Worm (Caenorhabditis elegans) whole organism, L2 larva: ENCODE measurements around the gene F53A9.1.
A peak's percentile ranks its signal among the peaks of the same experiment; 100 is the strongest.

Source experiments
- C34F6.9 ChIP-seq: fragments of 150-350 bp; optimal IDR thresholded peaks from 2 replicates; lab custom pipeline; 2014; ENCODE audit warnings: missing biosample characterization, missing genetic modification characterization
- F13H6.1 ChIP-seq: sonication (generic microtip); optimal IDR thresholded peaks from 2 replicates; lab custom pipeline; 2016; ENCODE audit warnings: missing genetic modification characterization, missing compliant biosample characterization
- R02D3.7 ChIP-seq: fragments of 150-350 bp; optimal IDR thresholded peaks from 2 replicates; lab custom pipeline; 2014; ENCODE audit warnings: missing biosample characterization, missing genetic modification characterization
- ZK546.5 ChIP-seq: sonication (generic microtip); optimal IDR thresholded peaks from 2 replicates; lab custom pipeline; 2017; ENCODE audit warnings: missing biosample characterization, missing genetic modification characterization
- alr-1 ChIP-seq: fragments of 150-350 bp; optimal IDR thresholded peaks from 2 replicates; lab custom pipeline; 2014; ENCODE audit warnings: missing biosample characterization, missing genetic modification characterization
- ama-1 ChIP-seq: fragments of 150-350 bp; optimal IDR thresholded peaks from 2 replicates; lab custom pipeline; 2018; ENCODE audit warnings: inconsistent platforms
- blmp-1 ChIP-seq: sonication (generic microtip); optimal IDR thresholded peaks from 2 replicates; lab custom pipeline; 2017; ENCODE audit warnings: missing genetic modification characterization, mild to moderate bottlenecking, missing compliant biosample characterization, antibody characterized with exemption, moderate library complexity; ENCODE audit not compliant: insufficient read depth
- ceh-16 ChIP-seq: fragments of 150-350 bp; optimal IDR thresholded peaks from 2 replicates; lab custom pipeline; 2014; ENCODE audit warnings: missing biosample characterization, missing genetic modification characterization
- ceh-82 ChIP-seq: fragments of 150-350 bp; optimal IDR thresholded peaks from 2 replicates; lab custom pipeline; 2014; ENCODE audit warnings: missing biosample characterization, missing genetic modification characterization
- crh-2 ChIP-seq: sonication (generic microtip); optimal IDR thresholded peaks from 2 replicates; lab custom pipeline; 2017; ENCODE audit warnings: missing biosample characterization, missing genetic modification characterization
- egl-27 ChIP-seq: sonication (generic microtip); optimal IDR thresholded peaks from 3 replicates; lab custom pipeline; 2017; ENCODE audit warnings: missing biosample characterization, missing genetic modification reagents, missing genetic modification characterization
- elt-1 ChIP-seq: fragments of 150-350 bp; optimal IDR thresholded peaks from 2 replicates; lab custom pipeline; 2014; ENCODE audit warnings: missing biosample characterization, missing genetic modification characterization
- elt-3 ChIP-seq: sonication (generic microtip); optimal IDR thresholded peaks from 2 replicates; lab custom pipeline; 2017; ENCODE audit warnings: missing biosample characterization, missing genetic modification characterization
- fos-1 ChIP-seq: fragments of 150-350 bp; optimal IDR thresholded peaks from 2 replicates; lab custom pipeline; 2014; ENCODE audit warnings: missing biosample characterization, missing genetic modification characterization
- gmeb-1 ChIP-seq: fragments of 150-350 bp; optimal IDR thresholded peaks from 2 replicates; lab custom pipeline; 2014; ENCODE audit warnings: missing biosample characterization, missing genetic modification characterization
- lin-11 ChIP-seq: fragments of 150-350 bp; sonication (generic microtip); optimal IDR thresholded peaks from 2 replicates; lab custom pipeline; 2014; ENCODE audit warnings: missing biosample characterization, missing genetic modification characterization, inconsistent platforms, mixed read lengths
- mab-5 ChIP-seq: fragments of 150-350 bp; optimal IDR thresholded peaks from 2 replicates; lab custom pipeline; 2014; ENCODE audit warnings: missing biosample characterization, missing genetic modification characterization
- nhr-10 ChIP-seq: sonication (generic microtip); optimal IDR thresholded peaks from 2 replicates; lab custom pipeline; 2017; ENCODE audit warnings: missing biosample characterization, missing genetic modification characterization
- nhr-12 ChIP-seq: fragments of 150-350 bp; optimal IDR thresholded peaks from 2 replicates; lab custom pipeline; 2014; ENCODE audit warnings: missing biosample characterization, missing genetic modification characterization
- nhr-129 ChIP-seq: fragments of 150-350 bp; optimal IDR thresholded peaks from 2 replicates; lab custom pipeline; 2014; ENCODE audit warnings: missing biosample characterization, missing genetic modification characterization
- nhr-21 ChIP-seq: fragments of 150-350 bp; optimal IDR thresholded peaks from 2 replicates; lab custom pipeline; 2014; ENCODE audit warnings: missing biosample characterization, missing genetic modification characterization
- nhr-6 ChIP-seq: fragments of 150-350 bp; optimal IDR thresholded peaks from 2 replicates; lab custom pipeline; 2014; ENCODE audit warnings: missing biosample characterization, missing genetic modification characterization
- nhr-77 ChIP-seq: fragments of 150-350 bp; optimal IDR thresholded peaks from 2 replicates; lab custom pipeline; 2014; ENCODE audit warnings: missing biosample characterization, missing genetic modification characterization
- sem-4 ChIP-seq: fragments of 150-350 bp; optimal IDR thresholded peaks from 2 replicates; lab custom pipeline; 2014; ENCODE audit warnings: missing biosample characterization, missing genetic modification reagents, missing genetic modification characterization
- skn-1 ChIP-seq: sonication (generic microtip); optimal IDR thresholded peaks from 2 replicates; lab custom pipeline; 2017; ENCODE audit warnings: missing biosample characterization, missing genetic modification characterization
- sma-9 ChIP-seq, 2 experiments: fragments of 150-350 bp in 1 of 2; sonication (generic microtip) in 1 of 2; optimal IDR thresholded peaks; 2 replicates each; lab custom pipeline; 2014 to 2016; ENCODE audit warnings: missing genetic modification characterization in 2 of 2, mild to moderate bottlenecking in 1 of 2, missing biosample characterization in 1 of 2, missing compliant biosample characterization in 1 of 2, missing genetic modification reagents in 1 of 2, moderate library complexity in 1 of 2
- snpc-4 ChIP-seq: fragments of 150-350 bp; optimal IDR thresholded peaks from 2 replicates; lab custom pipeline; 2014; ENCODE audit warnings: missing biosample characterization, missing genetic modification characterization
- unc-39 ChIP-seq: fragments of 150-350 bp; optimal IDR thresholded peaks from 2 replicates; lab custom pipeline; 2014; ENCODE audit warnings: missing biosample characterization, missing genetic modification characterization
- unc-55 ChIP-seq: fragments of 150-350 bp; sonication (generic microtip); optimal IDR thresholded peaks from 3 replicates; lab custom pipeline; 2014; ENCODE audit warnings: missing biosample characterization, missing genetic modification reagents, missing genetic modification characterization
- ztf-1 ChIP-seq: fragments of 200-800 bp; sonication (Bioruptor generic); conservative IDR thresholded peaks from 2 replicates; pipeline ENCODE4 v1.3.6; 2022; ENCODE audit warnings: missing genetic modification characterization, missing compliant biosample characterization
- ztf-11 ChIP-seq: sonication (generic microtip); optimal IDR thresholded peaks from 2 replicates; lab custom pipeline; 2017; ENCODE audit warnings: missing biosample characterization, missing genetic modification characterization
- ztf-4 ChIP-seq: fragments of 150-350 bp; optimal IDR thresholded peaks from 2 replicates; lab custom pipeline; 2014; ENCODE audit warnings: missing biosample characterization, missing genetic modification characterization

The F53A9.1 gene

ce11 chrX:8716822-8717221, 5.4 kb downstream of the F53A9.1 start, which contains the start of gene F53A9.7:
F53A9.7 (minus strand) TSS chrX:8716922.
- TF ChIP-seq ceh-82 (tag; lab: Kevin White, UChicago) = no peak
- no peak for TF ChIP-seq elt-1

ce11 chrX:8718153-8718552, 6.8 kb downstream of the F53A9.1 start:
- TF ChIP-seq fos-1 = no peak
- TF ChIP-seq nhr-77 = no peak
- no peak for TF ChIP-seq elt-1
- no peak for TF ChIP-seq nhr-129 (tag; lab: Kevin White, UChicago)
- TF ChIP-seq elt-3 = no peak
- no peak for TF ChIP-seq C34F6.9 (tag; lab: Kevin White, UChicago)
- no peak for TF ChIP-seq egl-27 (tag; lab: Kevin White, UChicago)
- TF ChIP-seq unc-39 = no peak
- TF ChIP-seq ztf-11 = no peak
- TF ChIP-seq ama-1 (lab: Kevin White, UChicago) = no peak
- TF ChIP-seq skn-1 = no peak
- TF ChIP-seq mab-5 = no peak
- TF ChIP-seq nhr-12 (tag; lab: Kevin White, UChicago) = no peak
- no peak for TF ChIP-seq F13H6.1 (tag; lab: Kevin White, UChicago)
- TF ChIP-seq nhr-21 (tag; lab: Kevin White, UChicago) = no peak
- TF ChIP-seq sem-4 = no peak
- TF ChIP-seq ceh-16 = no peak

ce11 chrX:8718856-8719255, 7.5 kb downstream of the F53A9.1 start, which contains the start of gene F53A9.8:
F53A9.8 (minus strand) TSS chrX:8718904.
- TF ChIP-seq blmp-1 (tag; lab: Kevin White, UChicago) (no peak), fos-1 (peak; percentile 41), crh-2 (tag; lab: Kevin White, UChicago) (peak; percentile 51), ztf-1 (GFP tag; lab: Robert Waterston, UW) (no peak), mab-5 (no peak), sma-9 (GFP tag; optimal IDR thresholded peaks at IDR 0.05; lab: Kevin White, UChicago) (peak; percentile 55), sma-9 (tag; optimal IDR thresholded peaks at IDR 0.05; lab: Kevin White, UChicago) (no peak), skn-1 (no peak)

- no peak for TF ChIP-seq nhr-6
- TF ChIP-seq sma-9 (GFP tag; optimal IDR thresholded peaks at IDR 0.05; lab: Kevin White, UChicago) = peak; percentile 12
- TF ChIP-seq sma-9 (tag; optimal IDR thresholded peaks at IDR 0.05; lab: Kevin White, UChicago) = no peak
- peak; percentile 10 for TF ChIP-seq F13H6.1 (tag; lab: Kevin White, UChicago)
- TF ChIP-seq alr-1 (tag; lab: Kevin White, UChicago) = no peak
Measured at ce11 chrX:8719888-8720287, 8.5 kb downstream of the F53A9.1 start.

- TF ChIP-seq R02D3.7 (tag; lab: Kevin White, UChicago) (no peak), ztf-1 (GFP tag; lab: Robert Waterston, UW) (no peak), ZK546.5 (tag; lab: Kevin White, UChicago) (no peak), nhr-10 (tag; lab: Kevin White, UChicago) (no peak), unc-55 (GFP tag; lab: Kevin White, UChicago) (no peak), snpc-4 (tag; lab: Kevin White, UChicago) (no peak), F13H6.1 (tag; lab: Kevin White, UChicago) (no peak), C34F6.9 (tag; lab: Kevin White, UChicago) (no peak), nhr-21 (tag; lab: Kevin White, UChicago) (no peak), alr-1 (tag; lab: Kevin White, UChicago) (no peak), lin-11 (tag; lab: Kevin White, UChicago) (no peak), unc-39 (no peak), mab-5 (no peak), ztf-4 (no peak), ztf-11 (no peak), crh-2 (tag; lab: Kevin White, UChicago) (no peak), gmeb-1 (no peak), nhr-12 (tag; lab: Kevin White, UChicago) (no peak)
Measured at ce11 chrX:8720658-8721057, 9.3 kb downstream of the F53A9.1 start, which contains the start of gene F53A9.9. F53A9.9 (minus strand) TSS chrX:8720758.

- TF ChIP-seq F13H6.1 (tag; lab: Kevin White, UChicago) = peak; percentile 37
- TF ChIP-seq sma-9 (GFP tag; optimal IDR thresholded peaks at IDR 0.05; lab: Kevin White, UChicago) = peak; percentile 12
- no peak for TF ChIP-seq sma-9 (tag; optimal IDR thresholded peaks at IDR 0.05; lab: Kevin White, UChicago)
- TF ChIP-seq nhr-129 (tag; lab: Kevin White, UChicago) = peak; percentile 34
- no peak for TF ChIP-seq nhr-6
Measured at ce11 chrX:8721273-8721672, 9.9 kb downstream of the F53A9.1 start.
